Worm (Caenorhabditis elegans) whole organism, L4 larva: Measurements from ENCODE around the gene C08E3.15.
A peak's percentile ranks its signal among the peaks of the same experiment; 100 is the strongest.

Experiments used
- ZK337.2 ChIP-seq: fragments of 200-800 bp; sonication (Bioruptor generic); IDR thresholded peaks from 2 replicates; pipeline ENCODE4 v1.3.6; 2022; ENCODE audit warnings: missing genetic modification reagents, missing genetic modification characterization, missing compliant biosample characterization
- ama-1 ChIP-seq: fragments of 150-350 bp; optimal IDR thresholded peaks from 2 replicates; lab custom pipeline; 2014; ENCODE audit warnings: inconsistent platforms, mixed read lengths
- attf-4 ChIP-seq: sonication (generic microtip); optimal IDR thresholded peaks from 3 replicates; lab custom pipeline; 2017; ENCODE audit warnings: missing biosample characterization, missing genetic modification characterization
- daf-12 ChIP-seq: fragments of 150-350 bp; optimal IDR thresholded peaks from 2 replicates; lab custom pipeline; 2014; ENCODE audit warnings: missing biosample characterization, missing genetic modification reagents, missing genetic modification characterization
- egl-27 ChIP-seq: sonication (generic microtip); optimal IDR thresholded peaks from 3 replicates; lab custom pipeline; 2017; ENCODE audit warnings: missing biosample characterization, missing genetic modification reagents, missing genetic modification characterization
- fkh-10 ChIP-seq: fragments of 150-350 bp; optimal IDR thresholded peaks from 2 replicates; lab custom pipeline; 2014; ENCODE audit warnings: missing biosample characterization, missing genetic modification reagents, missing genetic modification characterization
- lir-3 ChIP-seq: sonication (generic microtip); optimal IDR thresholded peaks from 2 replicates; lab custom pipeline; 2016; ENCODE audit warnings: mild to moderate bottlenecking, missing genetic modification characterization, missing compliant biosample characterization
- nhr-77 ChIP-seq: fragments of 150-350 bp; optimal IDR thresholded peaks from 2 replicates; lab custom pipeline; 2014; ENCODE audit warnings: missing biosample characterization, missing genetic modification characterization
- pqm-1 ChIP-seq: sonication (generic microtip); optimal IDR thresholded peaks from 2 replicates; lab custom pipeline; 2017; ENCODE audit warnings: missing biosample characterization, missing genetic modification characterization
- zfp-2 ChIP-seq: sonication (generic microtip); optimal IDR thresholded peaks from 2 replicates; lab custom pipeline; 2016; ENCODE audit warnings: mild to moderate bottlenecking, missing genetic modification characterization, missing compliant biosample characterization

DNA sequence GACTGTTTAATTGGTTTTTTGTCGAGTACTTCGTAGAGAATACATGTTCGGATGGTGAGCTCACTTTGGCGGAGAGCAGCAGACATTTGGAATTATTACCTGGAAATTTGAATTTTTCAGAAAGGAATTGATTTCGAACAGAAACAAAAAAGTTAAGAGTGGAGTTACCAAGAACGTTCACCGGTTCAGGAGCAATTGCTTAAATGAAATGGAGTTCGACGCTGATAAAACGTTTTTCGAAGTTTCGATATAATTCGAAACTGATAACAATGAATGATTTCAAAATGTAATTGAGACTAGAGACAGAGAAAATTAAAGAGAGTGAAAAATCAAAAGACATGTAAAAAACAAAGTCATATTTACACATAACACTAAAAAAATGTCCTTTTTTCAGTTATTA lies 17.1 kb downstream of the C08E3.15 start, which contains the start of gene fbxa-163:
- TF ChIP-seq fkh-10 (GFP tag; lab: Kevin White, UChicago) (no peak), attf-4 (tag; lab: Kevin White, UChicago) (no peak), zfp-2 (no peak), nhr-77 (tag; lab: Kevin White, UChicago) (no peak), pqm-1 (peak; percentile 41), lir-3 (tag; lab: Kevin White, UChicago) (no peak), daf-12 (tag; lab: Kevin White, UChicago) (no peak), ZK337.2 (no peak), egl-27 (tag; lab: Kevin White, UChicago) (no peak), ama-1 (no peak)
